Fruit fly (Drosophila melanogaster): ENCODE results near the gene mTerf5.

DNA sequence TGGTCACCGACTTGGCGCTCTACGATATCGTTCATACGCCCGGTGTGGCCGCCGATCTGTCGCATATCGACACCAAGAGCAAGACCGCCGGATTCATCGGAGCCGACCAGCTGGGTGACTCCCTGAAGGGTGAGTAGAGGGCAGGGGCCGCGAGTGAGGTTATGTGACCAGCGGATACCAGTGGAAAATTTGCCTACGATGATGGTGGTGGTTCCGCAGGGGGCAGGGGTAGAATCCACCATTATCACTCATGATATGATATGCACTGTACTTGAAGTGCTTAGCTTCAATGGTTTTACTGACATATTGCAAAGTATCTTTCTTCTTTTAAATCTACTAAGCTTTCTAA lies 3.3 kb upstream of the mTerf5 start:
- TF ChIP-seq CG3032 (tag; optimal IDR thresholded peaks at IDR 0.05) (no peak), CG6854 (GFP tag; optimal IDR thresholded peaks at IDR 0.05) (no peak), Blimp-1 (GFP tag; optimal IDR thresholded peaks at IDR 0.05) (no peak), esn (GFP tag; optimal IDR thresholded peaks at IDR 0.05) (no peak), Gug (GFP tag; IDR thresholded peaks at IDR 0.05) (no peak), fd85E (GFP tag; optimal IDR thresholded peaks at IDR 0.05) (no peak), OdsH (GFP tag; optimal IDR thresholded peaks at IDR 0.05) (no peak)

Measured in whole organism, prepupa.